Worm (Caenorhabditis elegans): ENCODE measurements around the gene C07D10.5.
A peak's percentile ranks its signal among the peaks of the same experiment; 100 is the strongest.

The C07D10.5 gene

ce11 chrII:7340703-7341102 lies 40.7 kb upstream of the C07D10.5 start:
- TF ChIP-seq nhr-23 (tag; optimal IDR thresholded peaks at IDR 0.05), result no peak
- no peak for TF ChIP-seq alr-1 (tag; optimal IDR thresholded peaks at IDR 0.05)
- TF ChIP-seq nhr-129 (tag; optimal IDR thresholded peaks at IDR 0.05), result no peak
- TF ChIP-seq elt-3 (tag; optimal IDR thresholded peaks at IDR 0.05), result no peak
- TF ChIP-seq C34F6.9 (tag; optimal IDR thresholded peaks at IDR 0.05), result no peak
- no peak for TF ChIP-seq unc-55 (GFP tag; optimal IDR thresholded peaks at IDR 0.05)
- no peak for TF ChIP-seq ztf-11 (tag; optimal IDR thresholded peaks at IDR 0.05)
- no peak for TF ChIP-seq nhr-21 (tag; optimal IDR thresholded peaks at IDR 0.05)
- TF ChIP-seq skn-1 (tag; optimal IDR thresholded peaks at IDR 0.05), result no peak
- TF ChIP-seq nhr-11 (tag; optimal IDR thresholded peaks at IDR 0.05), result no peak
- TF ChIP-seq lsy-2 (tag; optimal IDR thresholded peaks at IDR 0.05), result no peak
- no peak for TF ChIP-seq lin-11 (tag; optimal IDR thresholded peaks at IDR 0.05)
- no peak for TF ChIP-seq F13H6.1 (tag; optimal IDR thresholded peaks at IDR 0.05)
- TF ChIP-seq peb-1 (tag; optimal IDR thresholded peaks at IDR 0.05), result no peak
- TF ChIP-seq ama-1 (optimal IDR thresholded peaks at IDR 0.05), result no peak
- no peak for TF ChIP-seq aly-2 (tag; optimal IDR thresholded peaks at IDR 0.05)
- no peak for TF ChIP-seq R02D3.7 (tag; optimal IDR thresholded peaks at IDR 0.05)
- TF ChIP-seq nhr-12 (tag; optimal IDR thresholded peaks at IDR 0.05), result no peak
- no peak for TF ChIP-seq ZK546.5 (tag; optimal IDR thresholded peaks at IDR 0.05)
- no peak for TF ChIP-seq ztf-4 (tag; optimal IDR thresholded peaks at IDR 0.05)

DNA sequence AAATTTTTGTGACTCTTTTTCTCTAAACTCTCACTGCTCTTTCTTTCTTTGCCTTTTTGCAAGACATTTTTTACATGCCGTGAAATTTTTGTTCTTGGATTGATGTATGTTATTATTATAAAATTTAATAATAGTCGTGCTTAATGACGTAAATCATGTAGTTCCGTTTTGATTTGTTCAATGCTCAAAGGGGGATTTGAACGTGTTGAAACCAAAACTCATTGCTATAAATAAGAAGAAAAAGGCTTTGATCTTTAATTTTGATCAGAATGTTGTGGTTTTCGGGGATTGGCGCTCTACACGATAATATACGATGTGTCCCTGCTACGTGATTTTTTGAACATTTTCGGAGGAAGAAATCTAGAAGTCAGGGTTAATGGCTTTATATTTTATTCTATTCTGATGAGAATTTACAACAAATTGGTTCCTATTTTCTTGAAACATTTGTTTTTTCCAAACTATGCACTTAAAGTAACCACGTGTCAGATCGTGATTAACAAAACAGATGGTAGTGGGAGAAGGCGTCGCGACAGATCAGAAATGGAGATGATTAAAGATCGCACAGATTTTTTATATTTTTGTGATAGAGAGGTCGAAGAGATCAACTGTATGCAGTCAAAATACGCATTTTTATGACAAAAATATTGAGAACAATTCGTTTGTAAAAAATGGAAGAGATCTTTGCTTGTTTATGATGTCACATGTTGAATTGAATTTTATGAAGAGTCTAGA lies 39.6 kb upstream of the C07D10.5 start:
- peak in 1 of 2 experiments; percentile 16 for TF ChIP-seq lsy-2 (tag; optimal IDR thresholded peaks at IDR 0.05)
- TF ChIP-seq nhr-25 (tag; optimal IDR thresholded peaks at IDR 0.05), result peak; percentile 10
- no peak for TF ChIP-seq nhr-6 (tag; optimal IDR thresholded peaks at IDR 0.05)
- TF ChIP-seq crh-2 (tag; optimal IDR thresholded peaks at IDR 0.05), result peak; percentile 20
- no peak for TF ChIP-seq ceh-16 (tag; optimal IDR thresholded peaks at IDR 0.05)
- no peak for TF ChIP-seq ztf-4 (tag; optimal IDR thresholded peaks at IDR 0.05)
- TF ChIP-seq sma-9 (GFP tag; optimal IDR thresholded peaks at IDR 0.05), result peak; percentile 30
- TF ChIP-seq sma-9 (tag; optimal IDR thresholded peaks at IDR 0.05), result no peak
- no peak for TF ChIP-seq nhr-77 (tag; optimal IDR thresholded peaks at IDR 0.05)
- TF ChIP-seq ZK546.5 (tag; optimal IDR thresholded peaks at IDR 0.05), result no peak

ce11 chrII:7342884-7343283 lies 38.5 kb upstream of the C07D10.5 start:
- TF ChIP-seq R02D3.7 (tag; optimal IDR thresholded peaks at IDR 0.05) (no peak), mbf-1 (tag; optimal IDR thresholded peaks at IDR 0.05) (no peak), nhr-21 (tag; optimal IDR thresholded peaks at IDR 0.05) (no peak), gmeb-1 (tag; optimal IDR thresholded peaks at IDR 0.05) (peak; percentile 23), nhr-25 (tag; optimal IDR thresholded peaks at IDR 0.05) (peak; percentile 33), aly-2 (tag; optimal IDR thresholded peaks at IDR 0.05) (no peak), mdl-1 (tag; optimal IDR thresholded peaks at IDR 0.05) (peak in 1 of 2 experiments; percentile 82), fos-1 (tag; optimal IDR thresholded peaks at IDR 0.05) (no peak), skn-1 (tag; optimal IDR thresholded peaks at IDR 0.05) (no peak), nhr-23 (tag; optimal IDR thresholded peaks at IDR 0.05) (no peak), egl-27 (tag; optimal IDR thresholded peaks at IDR 0.05) (no peak), crh-2 (tag; optimal IDR thresholded peaks at IDR 0.05) (peak; percentile 40), blmp-1 (tag; optimal IDR thresholded peaks at IDR 0.05; ENCODE audit: insufficient read depth) (peak; percentile 68), ama-1 (optimal IDR thresholded peaks at IDR 0.05) (peak; percentile 60), snpc-4 (tag; optimal IDR thresholded peaks at IDR 0.05) (no peak), lin-11 (tag; optimal IDR thresholded peaks at IDR 0.05) (no peak), ceh-82 (tag; optimal IDR thresholded peaks at IDR 0.05) (no peak), lsy-2 (tag; optimal IDR thresholded peaks at IDR 0.05) (no peak), Y55F3AM.14 (GFP tag; optimal IDR thresholded peaks at IDR 0.05) (no peak), C34F6.9 (tag; optimal IDR thresholded peaks at IDR 0.05) (no peak), elt-1 (tag; optimal IDR thresholded peaks at IDR 0.05) (no peak), unc-39 (tag; optimal IDR thresholded peaks at IDR 0.05) (no peak), nhr-129 (tag; optimal IDR thresholded peaks at IDR 0.05) (peak; percentile 38), sma-3 (GFP tag; optimal IDR thresholded peaks at IDR 0.05) (peak; percentile 49), sma-9 (GFP tag; optimal IDR thresholded peaks at IDR 0.05) (peak; percentile 80), sma-9 (tag; optimal IDR thresholded peaks at IDR 0.05) (no peak)
